Fruit fly (Drosophila melanogaster): ENCODE data around the gene CG14805.

Gene CG14805

DNA sequence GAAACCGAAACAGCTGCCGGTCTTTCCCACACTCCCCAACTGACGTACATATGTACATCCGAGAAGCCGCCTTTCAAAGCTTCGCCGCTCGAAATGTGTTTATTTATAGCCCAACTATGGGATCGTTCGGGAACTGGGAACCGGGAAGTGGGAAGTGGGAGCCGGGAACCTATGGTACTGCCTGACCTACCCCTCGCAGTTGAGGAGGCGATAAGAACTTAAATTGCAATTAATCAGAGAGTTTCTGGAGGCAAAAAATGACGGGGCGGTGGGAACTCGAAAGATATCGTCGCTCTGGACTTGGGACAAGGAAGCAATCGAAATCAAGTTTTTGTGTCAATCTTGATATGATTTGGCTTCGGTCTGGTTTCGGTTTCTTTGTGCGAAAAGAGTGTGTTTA, 44.4 kb upstream of the CG14805 start:
- no peak for TF ChIP-seq usp (GFP tag; optimal IDR thresholded peaks at IDR 0.05)
- TF ChIP-seq lola (GFP tag; optimal IDR thresholded peaks at IDR 0.05): no peak
- no peak for TF ChIP-seq OdsH (GFP tag; optimal IDR thresholded peaks at IDR 0.05)

DNA sequence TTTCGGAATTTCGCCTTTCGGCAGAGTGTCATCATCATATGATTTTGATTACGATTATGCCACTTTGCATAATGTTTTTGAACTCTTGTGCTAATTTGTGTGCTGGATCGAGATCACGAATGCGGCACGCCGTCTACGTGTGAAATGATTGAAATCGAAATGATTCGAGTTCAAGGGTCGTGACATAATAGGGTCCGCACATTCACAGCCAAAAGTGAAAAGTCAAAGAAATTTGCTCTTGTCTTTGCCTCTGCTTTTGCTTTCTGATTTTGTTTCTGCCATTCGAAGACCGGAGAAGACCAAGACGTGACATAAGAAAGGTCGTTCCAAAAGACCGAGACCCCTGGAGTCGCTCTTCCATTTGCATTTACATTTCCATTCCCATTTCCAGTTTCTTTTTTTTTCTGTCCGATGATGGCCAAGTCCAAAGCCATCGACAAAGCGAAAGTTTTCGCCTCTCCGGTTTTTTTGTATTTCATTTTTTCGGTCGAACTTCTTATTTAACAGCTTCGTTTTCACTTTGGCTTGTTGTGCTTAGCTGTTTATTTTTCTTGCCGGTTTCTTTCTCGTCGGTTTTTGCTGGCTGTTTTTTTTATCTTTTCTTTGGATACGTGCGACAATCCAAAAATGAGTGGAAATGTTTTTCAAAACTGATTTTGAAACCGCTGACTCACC, 42.3 kb upstream of the CG14805 start:
- TF ChIP-seq lola (GFP tag; optimal IDR thresholded peaks at IDR 0.05) (no peak), pan (optimal IDR thresholded peaks at IDR 0.05) (no peak), sage (GFP tag; optimal IDR thresholded peaks at IDR 0.05) (no peak), Mio (GFP tag; optimal IDR thresholded peaks at IDR 0.05) (no peak), tai (GFP tag; optimal IDR thresholded peaks at IDR 0.05) (no peak)

DNA sequence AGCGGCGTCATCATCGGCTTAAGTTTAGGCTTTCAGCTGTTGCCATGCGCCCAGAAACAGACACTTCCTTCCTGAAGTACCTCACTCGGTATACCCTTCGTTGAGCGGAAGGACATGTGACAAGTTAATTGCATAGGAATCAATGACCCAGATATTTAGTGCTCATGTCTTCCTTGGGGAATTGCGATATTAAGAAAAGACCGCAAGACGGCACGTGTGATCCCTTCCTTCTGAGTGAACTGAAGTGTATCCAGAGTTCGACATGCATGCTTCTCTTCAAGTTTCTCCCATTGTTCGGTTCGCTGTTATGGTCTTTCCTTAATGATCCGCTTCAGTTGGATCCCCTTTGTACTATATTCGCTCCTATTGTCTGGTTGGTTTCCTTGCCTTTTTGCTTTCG, 36.6 kb upstream of the CG14805 start:
- TF ChIP-seq Vsx2 (GFP tag; optimal IDR thresholded peaks at IDR 0.05; ENCODE audit: partially characterized antibody) (no peak), Myc (optimal IDR thresholded peaks at IDR 0.05) (no peak), Abd-B (GFP tag; optimal IDR thresholded peaks at IDR 0.05) (no peak), Jra (GFP tag; optimal IDR thresholded peaks at IDR 0.05) (no peak), foxo (GFP tag; optimal IDR thresholded peaks at IDR 0.05) (peak in 1 of 2 experiments; percentile 78), dl (GFP tag; optimal IDR thresholded peaks at IDR 0.05; ENCODE audit: insufficient read depth in 1 of 2, partially characterized antibody in 2 of 2) (no peak), CG9705 (GFP tag; optimal IDR thresholded peaks at IDR 0.05) (no peak), sv (GFP tag; optimal IDR thresholded peaks at IDR 0.05) (no peak), br (GFP tag; optimal IDR thresholded peaks at IDR 0.05) (peak; percentile 79), Rel (GFP tag; optimal IDR thresholded peaks at IDR 0.05) (no peak), Rel (tag; optimal IDR thresholded peaks at IDR 0.05) (no peak), fru (GFP tag; optimal IDR thresholded peaks at IDR 0.05) (peak; percentile 86), ey (GFP tag; optimal IDR thresholded peaks at IDR 0.05) (peak; percentile 85), dsf (GFP tag; optimal IDR thresholded peaks at IDR 0.05; ENCODE audit: borderline replicate concordance) (no peak), GATAd (GFP tag; optimal IDR thresholded peaks at IDR 0.05) (no peak), Dif (GFP tag; optimal IDR thresholded peaks at IDR 0.05; ENCODE audit: partially characterized antibody) (no peak), jim (GFP tag; optimal IDR thresholded peaks at IDR 0.05) (no peak), OdsH (GFP tag; optimal IDR thresholded peaks at IDR 0.05) (peak; percentile 72), h (GFP tag; optimal IDR thresholded peaks at IDR 0.05) (peak; percentile 88), dmrt93B (GFP tag; optimal IDR thresholded peaks at IDR 0.05) (peak; percentile 67), usp (GFP tag; optimal IDR thresholded peaks at IDR 0.05) (no peak), Mio (GFP tag; optimal IDR thresholded peaks at IDR 0.05) (no peak), HLH106 (tag; optimal IDR thresholded peaks at IDR 0.05) (peak; percentile 67), pan (optimal IDR thresholded peaks at IDR 0.05) (no peak), sage (GFP tag; optimal IDR thresholded peaks at IDR 0.05) (peak; percentile 20), psq (GFP tag; optimal IDR thresholded peaks at IDR 0.05) (peak; percentile 88), brk (GFP tag; optimal IDR thresholded peaks at IDR 0.05) (no peak), tai (GFP tag; optimal IDR thresholded peaks at IDR 0.05) (no peak), Hnf4 (GFP tag; optimal IDR thresholded peaks at IDR 0.05) (peak; percentile 67), lola (GFP tag; optimal IDR thresholded peaks at IDR 0.05) (no peak), Sp1 (GFP tag; optimal IDR thresholded peaks at IDR 0.05) (peak; percentile 62), CG32264 (GFP tag; optimal IDR thresholded peaks at IDR 0.05) (peak; percentile 35), CrebA (GFP tag; optimal IDR thresholded peaks at IDR 0.05; ENCODE audit: borderline replicate concordance) (no peak), rgr (GFP tag; optimal IDR thresholded peaks at IDR 0.05) (peak; percentile 76), woc (GFP tag; optimal IDR thresholded peaks at IDR 0.05) (peak; percentile 94), Dfd (GFP tag; optimal IDR thresholded peaks at IDR 0.05) (no peak), Hr78 (GFP tag; optimal IDR thresholded peaks at IDR 0.05) (no peak), Hr83 (GFP tag; optimal IDR thresholded peaks at IDR 0.05; ENCODE audit: poor library complexity, severe bottlenecking) (no peak), N (GFP tag; optimal IDR thresholded peaks at IDR 0.05) (no peak)

All from whole organism, wandering third instar larva.